Worm (Caenorhabditis elegans): Measurements from ENCODE around the gene ZK742.4.

The ZK742.4 gene

ce11 chrV:7804064-7804800 lies 7.4 kb downstream of the ZK742.4 start, which contains the start of gene uvs-1 (continued):
- TF ChIP-seq D1046.2 (GFP tag; IDR thresholded peaks at IDR 0.05) (no peak), unc-39 (tag; optimal IDR thresholded peaks at IDR 0.05) (no peak)

ce11 chrV:7803563-7803962 lies 8.0 kb downstream of the ZK742.4 start:
- TF ChIP-seq ZK546.5 (tag; optimal IDR thresholded peaks at IDR 0.05) (no peak), nhr-6 (tag; optimal IDR thresholded peaks at IDR 0.05) (no peak), nhr-111 (GFP tag; optimal IDR thresholded peaks at IDR 0.05) (no peak), fos-1 (tag; optimal IDR thresholded peaks at IDR 0.05) (no peak), daf-8 (GFP tag; IDR thresholded peaks at IDR 0.05) (no peak), nhr-28 (tag; optimal IDR thresholded peaks at IDR 0.05) (no peak), hif-1 (tag; optimal IDR thresholded peaks at IDR 0.05) (no peak), zip-2 (tag; optimal IDR thresholded peaks at IDR 0.05) (no peak), mxl-3 (GFP tag; optimal IDR thresholded peaks at IDR 0.05) (no peak), Y75B8A.6 (GFP tag; IDR thresholded peaks at IDR 0.05) (no peak), gei-8 (GFP tag; optimal IDR thresholded peaks at IDR 0.05) (no peak), snpc-1.2 (GFP tag; IDR thresholded peaks at IDR 0.05) (no peak), rbr-2 (tag; optimal IDR thresholded peaks at IDR 0.05) (no peak), nhr-41 (GFP tag; IDR thresholded peaks at IDR 0.05) (no peak), T26A8.4 (GFP tag; IDR thresholded peaks at IDR 0.05) (no peak), F49E8.2 (tag; optimal IDR thresholded peaks at IDR 0.05; ENCODE audit: borderline replicate concordance) (no peak), skn-1 (tag; optimal IDR thresholded peaks at IDR 0.05) (no peak), egl-27 (tag; optimal IDR thresholded peaks at IDR 0.05) (no peak), R02D3.7 (tag; optimal IDR thresholded peaks at IDR 0.05) (no peak), snpc-4 (tag; optimal IDR thresholded peaks at IDR 0.05) (no peak)

ce11 chrV:7798079-7798478 lies 13.5 kb downstream of the ZK742.4 start, which contains the start of gene ZK742.7:
Gene ZK742.7 (plus strand): TSS chrV:7798379.
- TF ChIP-seq mes-2 (tag; optimal IDR thresholded peaks at IDR 0.05; ENCODE audit: poor library complexity, severe bottlenecking), result no peak
- no peak for TF ChIP-seq egl-43 (GFP tag; IDR thresholded peaks at IDR 0.05)
- no peak for TF ChIP-seq aly-2 (tag; optimal IDR thresholded peaks at IDR 0.05)
- TF ChIP-seq F44E2.7 (GFP tag; IDR thresholded peaks at IDR 0.05), result no peak
- TF ChIP-seq daf-19 (GFP tag; conservative IDR thresholded peaks at IDR 0.05), result no peak
- no peak for TF ChIP-seq fos-1 (tag; optimal IDR thresholded peaks at IDR 0.05)
- no peak for TF ChIP-seq daf-16 (GFP tag; optimal IDR thresholded peaks at IDR 0.05)
- TF ChIP-seq daf-16 (tag; optimal IDR thresholded peaks at IDR 0.05), result no peak
- no peak for TF ChIP-seq ztf-11 (tag; optimal IDR thresholded peaks at IDR 0.05)
- TF ChIP-seq F10B5.3 (tag; optimal IDR thresholded peaks at IDR 0.05), result no peak
- TF ChIP-seq madf-9 (GFP tag; conservative IDR thresholded peaks at IDR 0.05), result no peak
- no peak for TF ChIP-seq mdl-1 (tag; optimal IDR thresholded peaks at IDR 0.05)
- no peak for TF ChIP-seq nhr-237 (tag; optimal IDR thresholded peaks at IDR 0.05)
- TF ChIP-seq cey-2 (tag; optimal IDR thresholded peaks at IDR 0.05; ENCODE audit: borderline replicate concordance, insufficient read depth), result no peak
- no peak for TF ChIP-seq D1046.2 (GFP tag; IDR thresholded peaks at IDR 0.05)
- no peak for TF ChIP-seq duxl-1 (tag; optimal IDR thresholded peaks at IDR 0.05; ENCODE audit: poor library complexity)
- no peak for TF ChIP-seq madf-5 (GFP tag; IDR thresholded peaks at IDR 0.05)

- no peak for TF ChIP-seq T20F7.1 (GFP tag; optimal IDR thresholded peaks at IDR 0.05)
- no peak for TF ChIP-seq ceh-20 (GFP tag; IDR thresholded peaks at IDR 0.05)
- no peak for TF ChIP-seq hlh-11 (tag; optimal IDR thresholded peaks at IDR 0.05)
- TF ChIP-seq daf-16 (GFP tag; optimal IDR thresholded peaks at IDR 0.05), result no peak
- TF ChIP-seq daf-16 (tag; optimal IDR thresholded peaks at IDR 0.05), result no peak
- TF ChIP-seq nhr-76 (tag; optimal IDR thresholded peaks at IDR 0.05), result no peak
- no peak for TF ChIP-seq nhr-6 (tag; optimal IDR thresholded peaks at IDR 0.05)
Measured at ce11 chrV:7793067-7793466, 18.5 kb downstream of the ZK742.4 start, which contains the start of gene flp-21. Gene flp-21 (plus strand): TSS chrV:7793367.
